Worm (Caenorhabditis elegans) whole organism, midembryonic: Measurements from ENCODE around the gene nucb-1.

ENCODE experiments used
- T22C8.4 ChIP-seq: fragments of 200-800 bp; sonication (Bioruptor generic); IDR thresholded peaks from 2 replicates; pipeline ENCODE4 v1.3.6; 2022; ENCODE audit warnings: missing genetic modification characterization, missing compliant biosample characterization
- cog-1 ChIP-seq: sonication (generic microtip); optimal IDR thresholded peaks from 2 replicates; lab custom pipeline; 2016; ENCODE audit warnings: missing genetic modification characterization, missing compliant biosample characterization
- flt-1 ChIP-seq: fragments of 200-800 bp; sonication (Bioruptor generic); IDR thresholded peaks from 2 replicates; pipeline ENCODE4 v1.3.6; 2022; ENCODE audit warnings: missing genetic modification characterization, missing compliant biosample characterization
- ref-1 ChIP-seq: fragments of 200-800 bp; sonication (Bioruptor generic); conservative IDR thresholded peaks from 2 replicates; pipeline ENCODE4 v1.3.6; 2022; ENCODE audit warnings: missing genetic modification reagents, missing genetic modification characterization, missing compliant biosample characterization
- ztf-23 ChIP-seq: fragments of 200-800 bp; sonication (Bioruptor generic); IDR thresholded peaks from 2 replicates; pipeline ENCODE4 v1.3.6; 2022; ENCODE audit warnings: missing genetic modification reagents, missing genetic modification characterization, missing compliant biosample characterization

DNA sequence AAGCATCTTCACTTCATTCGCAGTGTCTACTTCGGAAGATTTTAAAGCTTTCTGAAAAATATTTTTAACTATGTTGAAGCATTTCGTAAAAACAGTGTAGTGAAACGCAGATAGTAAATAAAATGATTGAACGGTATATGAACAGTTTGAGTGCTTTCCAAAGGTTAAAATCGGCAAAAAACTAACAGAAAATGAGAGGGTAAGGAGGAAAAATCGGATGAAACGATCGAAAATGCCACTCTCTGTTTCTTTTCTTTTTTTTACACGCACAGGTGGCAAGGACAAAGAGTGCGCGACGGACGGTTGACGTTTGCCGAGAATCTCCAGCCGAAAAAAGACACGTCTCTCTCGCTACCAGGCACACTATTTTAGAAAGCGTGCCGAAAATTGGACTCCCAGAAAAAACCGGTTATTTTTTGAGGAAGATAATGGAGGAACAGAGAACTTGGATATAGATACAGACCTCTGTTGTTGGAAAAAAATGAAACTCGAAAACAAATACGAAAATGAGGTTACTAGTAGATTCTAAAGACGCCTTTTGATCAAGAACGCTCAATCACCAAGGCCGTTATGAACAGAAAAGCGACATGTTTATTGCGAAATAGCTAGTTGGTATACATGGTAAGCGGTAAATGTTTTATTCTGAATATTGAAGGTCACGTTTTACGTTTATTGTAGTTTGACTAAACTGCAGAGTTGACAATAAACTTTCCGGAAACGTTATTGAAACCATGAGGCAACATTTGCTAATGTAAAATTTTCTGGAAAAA is 3.0 kb upstream of the nucb-1 start, which contains the start of gene myrf-2:
- TF ChIP-seq T22C8.4 (GFP tag; lab: Robert Waterston, UW), result no peak
- no peak for TF ChIP-seq flt-1 (GFP tag; lab: Robert Waterston, UW)
- TF ChIP-seq cog-1 (tag; lab: Kevin White, UChicago), result no peak
- TF ChIP-seq ztf-23 (GFP tag; lab: Robert Waterston, UW), result no peak
- TF ChIP-seq ref-1 (GFP tag; lab: Robert Waterston, UW), result no peak
